Fruit fly (Drosophila melanogaster): ENCODE measurements around the gene tacc.

tacc gene

dm6 chr3R:4768711-4769239 is 19.9 kb upstream of the tacc start (continued):
- no peak for TF ChIP-seq CG15601 (tag; optimal IDR thresholded peaks at IDR 0.05)
- TF ChIP-seq h (optimal IDR thresholded peaks at IDR 0.05) = no peak
- TF ChIP-seq Oaz (GFP tag; IDR thresholded peaks at IDR 0.05) = no peak
- no peak for TF ChIP-seq CG10462 (GFP tag; optimal IDR thresholded peaks at IDR 0.05)
- TF ChIP-seq CG1233 (GFP tag; optimal IDR thresholded peaks at IDR 0.05) = no peak
- TF ChIP-seq CG4328 (GFP tag; optimal IDR thresholded peaks at IDR 0.05) = no peak
- TF ChIP-seq disco-r (GFP tag; optimal IDR thresholded peaks at IDR 0.05) = no peak
- TF ChIP-seq Adf1 (GFP tag; IDR thresholded peaks at IDR 0.05) = peak; percentile 17; the same call in 1 of the 2 replicates
- peak; percentile 5 for TF ChIP-seq CG13894 (tag; optimal IDR thresholded peaks at IDR 0.05)
- no peak for TF ChIP-seq tll (GFP tag; optimal IDR thresholded peaks at IDR 0.05)
- 0 out of 2 replicates have a peak, but pooled peaks have one; percentile 27 for TF ChIP-seq CG42726 (GFP tag; IDR thresholded peaks at IDR 0.05; ENCODE audit: partially characterized antibody)
- TF ChIP-seq CG6254 (GFP tag; optimal IDR thresholded peaks at IDR 0.05) = peak; percentile 94
- TF ChIP-seq NC2α (GFP tag; optimal IDR thresholded peaks at IDR 0.05) = no peak
- no peak for TF ChIP-seq Meics (GFP tag; optimal IDR thresholded peaks at IDR 0.05)
- no peak for TF ChIP-seq HLH3B (GFP tag; IDR thresholded peaks at IDR 0.05)
- no peak for TF ChIP-seq ems (GFP tag; optimal IDR thresholded peaks at IDR 0.05)
- TF ChIP-seq CG7786 (GFP tag; optimal IDR thresholded peaks at IDR 0.05) = no peak
- peak; percentile 88 for TF ChIP-seq scrt (GFP tag; optimal IDR thresholded peaks at IDR 0.05)
- no peak for TF ChIP-seq Chrac-16 (GFP tag; optimal IDR thresholded peaks at IDR 0.05)
- TF ChIP-seq Sox100B (GFP tag; optimal IDR thresholded peaks at IDR 0.05) = no peak
- TF ChIP-seq fru (optimal IDR thresholded peaks at IDR 0.05) = no peak
- TF ChIP-seq Deaf1 (tag; optimal IDR thresholded peaks at IDR 0.05) = peak; percentile 95
- no peak for TF ChIP-seq CG6654 (GFP tag; optimal IDR thresholded peaks at IDR 0.05)
- no peak for TF ChIP-seq ato (GFP tag; IDR thresholded peaks at IDR 0.05; ENCODE audit: partially characterized antibody)
- no peak for TF ChIP-seq sisA (GFP tag; IDR thresholded peaks at IDR 0.05)
- TF ChIP-seq CG6689 (GFP tag; IDR thresholded peaks at IDR 0.05) = no peak
- TF ChIP-seq vnd (GFP tag; IDR thresholded peaks at IDR 0.05; ENCODE audit: partially characterized antibody) = no peak
- TF ChIP-seq CG10209 (GFP tag; optimal IDR thresholded peaks at IDR 0.05) = no peak
- TF ChIP-seq abd-A (tag; optimal IDR thresholded peaks at IDR 0.05) = peak; percentile 42
- peak; percentile 30 for TF ChIP-seq CG15514 (GFP tag; optimal IDR thresholded peaks at IDR 0.05)
- no peak for TF ChIP-seq lmd (GFP tag; IDR thresholded peaks at IDR 0.05)
- no peak for TF ChIP-seq CG9727 (GFP tag; optimal IDR thresholded peaks at IDR 0.05)
- peak; percentile 0 for TF ChIP-seq CG18599 (GFP tag; optimal IDR thresholded peaks at IDR 0.05)
- peak in 1 of 2 experiments; percentile 28 for TF ChIP-seq crp (GFP tag; optimal IDR thresholded peaks at IDR 0.05)
- no peak for TF ChIP-seq Atf3 (GFP tag; optimal IDR thresholded peaks at IDR 0.05)
- no peak for TF ChIP-seq p53 (GFP tag; optimal IDR thresholded peaks at IDR 0.05)
- no peak for TF ChIP-seq kah (GFP tag; optimal IDR thresholded peaks at IDR 0.05)
- TF ChIP-seq CTCF (GFP tag; optimal IDR thresholded peaks at IDR 0.05) = no peak
- TF ChIP-seq CG12219 (GFP tag; optimal IDR thresholded peaks at IDR 0.05) = no peak
- no peak for TF ChIP-seq CG33213 (GFP tag; optimal IDR thresholded peaks at IDR 0.05)
- 0 out of 2 replicates have a peak, but pooled peaks have one; percentile 12 for TF ChIP-seq CG10959 (GFP tag; IDR thresholded peaks at IDR 0.05)
- 0 out of 2 replicates have a peak, but pooled peaks have one; percentile 7 for TF ChIP-seq CG14014 (GFP tag; IDR thresholded peaks at IDR 0.05)
- TF ChIP-seq pum (GFP tag; optimal IDR thresholded peaks at IDR 0.05) = no peak
- TF ChIP-seq Hr39 (optimal IDR thresholded peaks at IDR 0.05) = no peak
- no peak for TF ChIP-seq CG18262 (tag; optimal IDR thresholded peaks at IDR 0.05)
- no peak for TF ChIP-seq dysf (GFP tag; IDR thresholded peaks at IDR 0.05)
- TF ChIP-seq Max (GFP tag; optimal IDR thresholded peaks at IDR 0.05) = no peak
- peak; percentile 14 for TF ChIP-seq Hmr (GFP tag; optimal IDR thresholded peaks at IDR 0.05)
- TF ChIP-seq cato (GFP tag; optimal IDR thresholded peaks at IDR 0.05; ENCODE audit: borderline replicate concordance) = no peak
- peak; percentile 58 for TF ChIP-seq Med (GFP tag)
- TF ChIP-seq CG8290 (GFP tag; optimal IDR thresholded peaks at IDR 0.05) = no peak
- TF ChIP-seq CG8290 (tag; optimal IDR thresholded peaks at IDR 0.05) = no peak

Data from whole organism, embryonic.